Fruit fly (Drosophila melanogaster) whole organism, pupa: ENCODE measurements around the gene CG8564.
A peak's percentile ranks its signal among the peaks of the same experiment; 100 is the strongest.

ENCODE experiments used
- CG10348 ChIP-seq: fragments of 200-800 bp; sonication (Bioruptor generic); IDR thresholded peaks from 2 replicates; pipeline ENCODE4 v1.3.6; 2022; ENCODE audit warnings: missing biosample characterization, missing genetic modification characterization
- CG12605 ChIP-seq: fragments of 200-800 bp; sonication (Bioruptor generic); IDR thresholded peaks from 2 replicates; pipeline ENCODE4 v1.3.6; 2022; ENCODE audit warnings: missing biosample characterization, missing genetic modification characterization
- CG13204 ChIP-seq: fragments of 200-800 bp; sonication (Bioruptor generic); optimal IDR thresholded peaks from 2 replicates; lab custom pipeline; 2018; ENCODE audit warnings: missing biosample characterization, mild to moderate bottlenecking, missing genetic modification characterization, moderate library complexity
- CG14655 ChIP-seq: fragments of 200-800 bp; sonication (Bioruptor generic); optimal IDR thresholded peaks from 3 replicates; lab custom pipeline; 2017; ENCODE audit warnings: mild to moderate bottlenecking, missing biosample characterization, missing genetic modification reagents, missing genetic modification characterization
- CG15710 ChIP-seq: fragments of 200-800 bp; sonication (Bioruptor generic); optimal IDR thresholded peaks from 2 replicates; lab custom pipeline; 2018; ENCODE audit warnings: missing biosample characterization, mild to moderate bottlenecking, missing genetic modification characterization, moderate library complexity
- CG17806 ChIP-seq: fragments of 200-800 bp; sonication (Bioruptor generic); optimal IDR thresholded peaks from 2 replicates; lab custom pipeline; 2018; ENCODE audit warnings: missing biosample characterization, mild to moderate bottlenecking, missing genetic modification characterization, moderate library complexity
- CG32121 ChIP-seq: fragments of 200-800 bp; sonication (Bioruptor generic); IDR thresholded peaks from 2 replicates; pipeline ENCODE4 v1.3.6; 2022; ENCODE audit warnings: missing biosample characterization, missing genetic modification characterization
- CG34367 ChIP-seq: fragments of 200-800 bp; sonication (Bioruptor generic); optimal IDR thresholded peaks from 2 replicates; lab custom pipeline; 2018; ENCODE audit warnings: missing biosample characterization, mild to moderate bottlenecking, missing genetic modification characterization
- CG4496 ChIP-seq: fragments of 200-800 bp; sonication (Bioruptor generic); IDR thresholded peaks from 3 replicates; pipeline ENCODE4 v1.3.6; 2022; ENCODE audit warnings: missing biosample characterization, missing genetic modification characterization
- CG8159 ChIP-seq: fragments of 200-800 bp; sonication (Bioruptor generic); optimal IDR thresholded peaks from 3 replicates; lab custom pipeline; 2018; ENCODE audit warnings: missing biosample characterization, mild to moderate bottlenecking, missing genetic modification characterization, moderate library complexity
- CG8301 ChIP-seq: fragments of 200-800 bp; sonication (Bioruptor generic); optimal IDR thresholded peaks from 2 replicates; lab custom pipeline; 2018; ENCODE audit warnings: missing biosample characterization, mild to moderate bottlenecking, missing genetic modification characterization
- CG9948 ChIP-seq: fragments of 200-800 bp; sonication (Bioruptor generic); optimal IDR thresholded peaks from 2 replicates; lab custom pipeline; 2018; ENCODE audit warnings: missing biosample characterization, mild to moderate bottlenecking, missing genetic modification characterization, moderate library complexity
- D1 ChIP-seq: fragments of 200-800 bp; sonication (Bioruptor generic); optimal IDR thresholded peaks from 2 replicates; lab custom pipeline; 2018; ENCODE audit warnings: missing biosample characterization, mild to moderate bottlenecking, missing genetic modification characterization, moderate library complexity
- EcR ChIP-seq: fragments of 200-800 bp; sonication (Bioruptor generic); optimal IDR thresholded peaks from 3 replicates; lab custom pipeline; 2019; ENCODE audit warnings: missing biosample characterization, missing genetic modification characterization, mild to moderate bottlenecking, moderate library complexity, missing genetic modification reagents
- Ets98B ChIP-seq: fragments of 200-800 bp; sonication (Bioruptor generic); IDR thresholded peaks from 2 replicates; pipeline ENCODE4 v1.3.6; 2022; ENCODE audit warnings: missing biosample characterization, missing genetic modification characterization
- Pif1A ChIP-seq: fragments of 200-800 bp; sonication (Bioruptor generic); optimal IDR thresholded peaks from 3 replicates; lab custom pipeline; 2016; ENCODE audit warnings: missing biosample characterization, missing genetic modification characterization
- Pif1B ChIP-seq: fragments of 200-800 bp; sonication (Bioruptor generic); optimal IDR thresholded peaks from 3 replicates; lab custom pipeline; 2016; ENCODE audit warnings: missing biosample characterization, missing genetic modification characterization
- Snoo ChIP-seq: fragments of 200-800 bp; sonication (Bioruptor generic); optimal IDR thresholded peaks from 3 replicates; lab custom pipeline; 2017; ENCODE audit warnings: missing biosample characterization, mild to moderate bottlenecking, missing genetic modification characterization, inconsistent platforms
- fd96Ca ChIP-seq: fragments of 200-800 bp; sonication (Bioruptor generic); IDR thresholded peaks from 3 replicates; pipeline ENCODE4 v1.3.6; 2022; ENCODE audit warnings: missing biosample characterization, missing genetic modification characterization
- gl ChIP-seq: fragments of 200-800 bp; sonication (Bioruptor generic); optimal IDR thresholded peaks from 2 replicates; lab custom pipeline; 2018; ENCODE audit warnings: missing biosample characterization, mild to moderate bottlenecking, missing genetic modification characterization
- rn ChIP-seq: fragments of 200-800 bp; sonication (Bioruptor generic); IDR thresholded peaks from 2 replicates; pipeline ENCODE4 v1.3.6; 2022; ENCODE audit warnings: missing biosample characterization, missing genetic modification characterization

CG8564 gene

DNA sequence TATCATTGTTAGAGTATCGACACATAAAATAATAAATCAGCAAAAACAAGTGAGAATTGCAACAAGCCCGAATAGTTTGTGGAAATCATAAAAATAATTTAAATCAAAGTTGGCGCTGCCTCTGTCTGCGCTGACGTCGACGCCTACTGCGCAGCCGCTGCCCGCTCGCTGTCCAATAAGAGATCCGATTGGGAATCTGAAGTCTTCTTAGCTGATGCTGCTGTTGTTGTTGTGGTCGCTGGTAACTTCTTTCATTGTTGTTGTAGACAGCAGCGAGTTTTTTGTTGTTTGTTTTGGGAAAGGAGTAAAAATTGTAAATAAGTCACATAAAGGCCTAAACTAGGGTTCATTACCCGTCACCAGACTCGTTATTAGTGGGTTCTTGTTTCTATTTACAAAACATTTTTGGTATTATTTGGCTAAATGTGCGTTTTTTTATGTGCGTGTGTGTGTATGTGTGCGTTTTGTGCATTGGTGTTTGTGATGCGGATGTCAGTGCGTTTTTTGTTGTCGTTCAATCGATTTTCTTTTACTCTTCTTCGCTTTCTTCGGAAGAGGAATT, 22.9 kb downstream of the CG8564 start:
- TF ChIP-seq CG15710 (tag; lab: Kevin White, UChicago) (no peak), CG34367 (tag; lab: Kevin White, UChicago) (no peak), Pif1B (GFP tag; lab: Kevin White, UChicago) (no peak), rn (no peak), CG12605 (GFP tag; lab: Robert Waterston, UW) (no peak), Snoo (no peak), CG8159 (tag; lab: Kevin White, UChicago) (no peak), CG17806 (tag; lab: Kevin White, UChicago) (no peak), Pif1A (GFP tag; lab: Kevin White, UChicago) (no peak), CG32121 (no peak), CG8301 (no peak), D1 (tag; lab: Kevin White, UChicago) (no peak)

DNA sequence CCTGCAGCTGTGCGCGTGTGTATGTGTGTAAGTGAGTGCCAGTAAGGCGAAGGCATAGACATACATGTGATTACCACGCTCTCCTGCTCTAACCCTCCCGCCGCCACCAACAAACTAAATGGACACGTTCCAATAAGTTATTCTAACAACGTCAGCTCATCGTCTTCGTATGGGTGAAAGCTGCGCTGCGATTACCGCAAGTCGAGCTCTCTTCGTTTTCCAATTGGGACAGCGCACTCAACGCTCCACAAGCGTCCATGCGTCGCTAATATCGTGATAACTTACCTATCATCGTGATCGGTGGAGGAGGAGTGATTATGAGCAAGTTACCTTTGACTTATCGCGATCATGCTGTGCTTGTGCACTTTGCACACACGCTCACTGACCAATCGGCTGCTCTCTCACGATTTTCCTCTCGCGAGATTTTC, 26.6 kb downstream of the CG8564 start:
- TF ChIP-seq gl (tag; lab: Kevin White, UChicago) (peak; percentile 4), CG4496 (GFP tag; lab: Robert Waterston, UW) (peak; percentile 81), CG15710 (tag; lab: Kevin White, UChicago) (no peak), rn (no peak), Snoo (no peak), CG12605 (GFP tag; lab: Robert Waterston, UW) (peak; percentile 83), CG14655 (GFP tag; lab: Kevin White, UChicago) (no peak), CG32121 (no peak), CG17806 (tag; lab: Kevin White, UChicago) (no peak), CG8159 (tag; lab: Kevin White, UChicago) (no peak), Pif1B (GFP tag; lab: Kevin White, UChicago) (peak; percentile 61), EcR (GFP tag; lab: Kevin White, UChicago) (no peak), CG8301 (peak; percentile 26), Ets98B (GFP tag; lab: Robert Waterston, UW) (peak; percentile 94), Pif1A (GFP tag; lab: Kevin White, UChicago) (peak; percentile 75), CG34367 (tag; lab: Kevin White, UChicago) (no peak), CG13204 (GFP tag; lab: Kevin White, UChicago) (no peak), fd96Ca (GFP tag; lab: Robert Waterston, UW) (peak; percentile 79; the same call in 2 of the 3 replicates), CG10348 (no peak), CG9948 (tag; lab: Kevin White, UChicago) (peak; percentile 16), D1 (tag; lab: Kevin White, UChicago) (no peak)
- TF ChIP-seq, all 21 proteins: peak for 9

DNA sequence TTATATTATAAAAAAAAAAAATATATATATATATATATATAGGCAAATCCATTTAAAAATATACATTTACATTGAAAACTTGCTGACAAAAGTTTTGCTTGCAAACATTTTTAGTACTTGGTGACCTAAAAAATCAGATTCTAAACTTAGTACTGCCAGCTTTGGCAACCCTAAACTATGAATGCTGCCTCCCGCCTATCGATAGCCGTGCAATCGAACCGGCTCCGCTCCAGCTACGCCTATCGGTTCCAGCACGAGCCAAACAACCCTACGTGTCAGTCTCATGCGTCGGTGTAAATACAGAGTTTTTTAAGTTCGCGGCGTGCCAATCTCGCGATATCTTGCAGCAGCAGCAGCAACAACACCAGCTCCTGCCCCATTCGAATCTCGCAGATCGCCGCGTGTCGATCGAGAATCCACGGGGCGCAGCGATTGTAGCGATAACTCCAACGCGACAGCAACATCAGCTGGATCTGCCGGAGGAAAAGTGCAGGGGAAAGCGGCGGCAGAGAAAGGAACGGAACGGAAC, 27.3 kb downstream of the CG8564 start, which contains the start of gene Sec63:
Gene Sec63 (plus strand): TSS at position 238 of the 529 bp plus-strand sequence.
- TF ChIP-seq Ets98B (GFP tag; lab: Robert Waterston, UW) (peak; percentile 38), CG9948 (tag; lab: Kevin White, UChicago) (no peak), EcR (GFP tag; lab: Kevin White, UChicago) (no peak), Snoo (no peak), CG32121 (no peak), CG34367 (tag; lab: Kevin White, UChicago) (no peak), fd96Ca (GFP tag; lab: Robert Waterston, UW) (no peak), CG8159 (tag; lab: Kevin White, UChicago) (no peak), CG15710 (tag; lab: Kevin White, UChicago) (no peak), D1 (tag; lab: Kevin White, UChicago) (no peak), CG17806 (tag; lab: Kevin White, UChicago) (no peak), CG12605 (GFP tag; lab: Robert Waterston, UW) (no peak), CG14655 (GFP tag; lab: Kevin White, UChicago) (no peak), gl (tag; lab: Kevin White, UChicago) (no peak), CG13204 (GFP tag; lab: Kevin White, UChicago) (peak; percentile 11), CG4496 (GFP tag; lab: Robert Waterston, UW) (peak; percentile 26; the same call in 2 of the 3 replicates), CG10348 (no peak), CG8301 (no peak), rn (no peak), Pif1A (GFP tag; lab: Kevin White, UChicago) (no peak)
- TF ChIP-seq, all 21 proteins: peak for 3

DNA sequence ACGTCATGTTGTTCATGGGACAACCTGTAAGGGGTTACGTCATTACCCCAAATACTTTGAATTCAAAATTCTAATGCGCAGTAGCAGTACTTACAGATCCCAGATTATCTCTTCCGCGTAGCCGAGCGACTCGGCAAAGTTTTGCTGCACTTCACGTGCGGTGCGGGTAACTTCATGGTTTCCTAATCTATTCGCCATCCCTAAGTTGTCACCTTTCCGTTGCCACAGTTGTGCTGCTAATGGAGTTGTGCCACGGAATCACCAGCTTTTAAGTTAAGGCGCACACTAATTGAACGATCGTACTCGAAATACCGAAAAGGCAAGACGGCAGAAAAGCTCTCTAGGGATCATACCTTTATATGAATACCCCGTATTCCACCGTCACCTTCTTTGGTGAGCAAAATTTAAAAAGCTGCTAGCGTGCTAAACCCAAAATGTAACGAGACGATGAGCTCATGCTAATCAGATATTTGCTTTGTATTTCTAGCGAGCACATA, 27.8 kb downstream of the CG8564 start, which contains the start of gene pst:
Gene pst (minus strand): TSS at position 437 of the 497 bp plus-strand sequence.
- TF ChIP-seq CG15710 (tag; lab: Kevin White, UChicago) (peak; percentile 6), D1 (tag; lab: Kevin White, UChicago) (no peak), Pif1B (GFP tag; lab: Kevin White, UChicago) (no peak), CG14655 (GFP tag; lab: Kevin White, UChicago) (no peak), CG34367 (tag; lab: Kevin White, UChicago) (no peak), CG10348 (no peak), fd96Ca (GFP tag; lab: Robert Waterston, UW) (no peak; the same call in 2 of the 3 replicates), CG9948 (tag; lab: Kevin White, UChicago) (no peak), gl (tag; lab: Kevin White, UChicago) (no peak), CG12605 (GFP tag; lab: Robert Waterston, UW) (peak; percentile 16; the same call in 1 of the 2 replicates), CG13204 (GFP tag; lab: Kevin White, UChicago) (no peak), rn (no peak), CG17806 (tag; lab: Kevin White, UChicago) (no peak), CG8301 (no peak), Pif1A (GFP tag; lab: Kevin White, UChicago) (no peak), EcR (GFP tag; lab: Kevin White, UChicago) (no peak), CG32121 (no peak; the same call in 1 of the 2 replicates), CG4496 (GFP tag; lab: Robert Waterston, UW) (no peak), CG8159 (tag; lab: Kevin White, UChicago) (no peak), Snoo (no peak), Ets98B (GFP tag; lab: Robert Waterston, UW) (peak; percentile 5; the same call in 1 of the 2 replicates)
